Fruit fly (Drosophila melanogaster): ENCODE results near the gene Pfdn2.
A peak's percentile ranks its signal among the peaks of the same experiment; 100 is the strongest.

DNA sequence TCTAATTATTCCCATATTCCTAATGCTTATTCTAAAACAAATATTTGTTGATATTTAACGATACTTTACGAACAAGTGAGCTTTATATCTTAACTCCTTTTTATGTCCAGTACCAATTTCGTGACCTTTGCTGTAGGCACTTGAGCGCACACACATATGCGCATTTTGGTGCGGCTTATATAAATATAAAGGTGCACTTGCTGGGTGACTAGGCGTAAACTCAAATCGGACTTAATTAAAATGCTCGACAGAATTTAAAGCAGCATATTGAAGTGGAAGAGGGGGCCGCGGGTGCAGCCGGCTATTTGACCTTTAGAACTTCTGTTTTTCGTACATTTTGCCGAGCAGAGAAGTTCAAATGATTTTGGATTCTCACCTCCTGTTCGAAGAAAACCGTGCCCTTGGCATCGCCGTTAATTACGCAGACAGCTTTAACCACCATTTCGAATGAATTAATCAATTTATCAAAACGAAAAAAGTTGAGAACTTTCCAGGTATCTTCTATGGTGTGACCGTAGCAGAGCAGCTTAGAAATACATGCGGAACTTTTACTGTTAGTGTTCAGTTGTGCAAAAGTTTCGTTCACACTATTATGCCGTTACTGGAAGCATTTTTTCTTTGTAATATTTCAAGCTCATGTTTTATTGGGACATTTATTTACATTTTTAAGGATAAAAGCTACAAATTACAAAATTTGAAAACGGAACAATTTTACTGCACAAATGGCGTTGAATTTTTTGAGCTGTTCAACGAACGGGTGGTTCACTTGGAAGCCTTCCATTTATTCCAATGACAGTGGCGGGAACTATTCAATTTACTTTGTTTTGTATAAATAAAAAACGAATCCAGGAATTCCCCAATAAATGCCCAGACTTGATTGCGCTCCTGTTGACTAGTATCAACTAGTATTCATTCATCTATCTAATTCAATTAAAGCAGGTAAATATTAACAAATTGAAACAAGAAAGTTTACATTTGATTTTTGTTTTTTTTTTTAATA lies 39.3 kb upstream of the Pfdn2 start, which contains the start of gene Sod1:
- TF ChIP-seq CG33017 (tag; optimal IDR thresholded peaks at IDR 0.05) (no peak), CG11617 (GFP tag; optimal IDR thresholded peaks at IDR 0.05) (peak; percentile 58), kay (GFP tag; ENCODE audit: borderline replicate concordance) (peak; percentile 38)
